Worm (Caenorhabditis elegans) whole organism, L2 larva: Measurements from ENCODE around the gene egg-1.

ENCODE experiments used
- elt-3 ChIP-seq: sonication (generic microtip); optimal IDR thresholded peaks from 2 replicates; lab custom pipeline; 2017; ENCODE audit warnings: missing biosample characterization, missing genetic modification characterization
- mab-5 ChIP-seq: fragments of 150-350 bp; optimal IDR thresholded peaks from 2 replicates; lab custom pipeline; 2014; ENCODE audit warnings: missing biosample characterization, missing genetic modification characterization
- nhr-12 ChIP-seq: fragments of 150-350 bp; optimal IDR thresholded peaks from 2 replicates; lab custom pipeline; 2014; ENCODE audit warnings: missing biosample characterization, missing genetic modification characterization
- nhr-237 ChIP-seq: fragments of 150-350 bp; optimal IDR thresholded peaks from 2 replicates; lab custom pipeline; 2014; ENCODE audit warnings: missing biosample characterization, missing genetic modification characterization

ce11 chrIII:5680141-5680540 lies 47.8 kb upstream of the egg-1 start, which contains the start of gene pst-2:
- TF ChIP-seq nhr-12: no peak
- no peak for TF ChIP-seq elt-3 (tag; lab: Kevin White, UChicago)
- no peak for TF ChIP-seq nhr-237 (tag; lab: Kevin White, UChicago)
- TF ChIP-seq mab-5: no peak
